Worm (Caenorhabditis elegans) whole organism, L3 larva: ENCODE results near the gene nemp-1.

Experiments
- aly-2 ChIP-seq: fragments of 150-350 bp; optimal IDR thresholded peaks from 2 replicates; lab custom pipeline; 2014; ENCODE audit warnings: missing biosample characterization, missing genetic modification characterization
- ama-1 ChIP-seq: fragments of 150-350 bp; optimal IDR thresholded peaks from 2 replicates; lab custom pipeline; 2018
- ceh-82 ChIP-seq: fragments of 150-350 bp; optimal IDR thresholded peaks from 2 replicates; lab custom pipeline; 2014; ENCODE audit warnings: missing biosample characterization, missing genetic modification characterization
- elt-3 ChIP-seq, 3 experiments: fragments of 150-350 bp in 1 of 3; sonication (generic microtip) in 2 of 3; optimal IDR thresholded peaks; 2 replicates in 2 of 3; 4 replicates in 1 of 3; lab custom pipeline; 2014 to 2017; ENCODE audit warnings: missing biosample characterization in 3 of 3, missing genetic modification characterization in 3 of 3
- fos-1 ChIP-seq: fragments of 150-350 bp; optimal IDR thresholded peaks from 2 replicates; lab custom pipeline; 2014; ENCODE audit warnings: missing biosample characterization, missing genetic modification characterization
- lsy-12 ChIP-seq: sonication (generic microtip); optimal IDR thresholded peaks from 2 replicates; lab custom pipeline; 2016; ENCODE audit warnings: mild to moderate bottlenecking, missing genetic modification characterization, missing compliant biosample characterization
- nhr-11 ChIP-seq: fragments of 150-350 bp; optimal IDR thresholded peaks from 2 replicates; lab custom pipeline; 2014; ENCODE audit warnings: missing biosample characterization, missing genetic modification characterization
- nhr-76 ChIP-seq: fragments of 150-350 bp; sonication (generic microtip); optimal IDR thresholded peaks from 5 replicates; lab custom pipeline; 2014; ENCODE audit warnings: missing biosample characterization, missing genetic modification characterization
- pqm-1 ChIP-seq: fragments of 150-350 bp; optimal IDR thresholded peaks from 2 replicates; lab custom pipeline; 2017; ENCODE audit warnings: missing biosample characterization, missing genetic modification characterization, inconsistent platforms
- sea-2 ChIP-seq: fragments of 150-350 bp; sonication (generic microtip); optimal IDR thresholded peaks from 4 replicates; lab custom pipeline; 2014; ENCODE audit warnings: missing biosample characterization, missing genetic modification reagents, missing genetic modification characterization
- snpc-4 ChIP-seq: fragments of 150-350 bp; optimal IDR thresholded peaks from 2 replicates; lab custom pipeline; 2014; ENCODE audit warnings: missing biosample characterization, missing genetic modification characterization
- unc-62 ChIP-seq: fragments of 150-350 bp; sonication (generic microtip); optimal IDR thresholded peaks from 4 replicates; lab custom pipeline; 2014; ENCODE audit warnings: missing biosample characterization, missing genetic modification reagents, missing genetic modification characterization
- ztf-11 ChIP-seq: fragments of 150-350 bp; optimal IDR thresholded peaks from 2 replicates; lab custom pipeline; 2014; ENCODE audit warnings: missing biosample characterization, missing genetic modification characterization

DNA sequence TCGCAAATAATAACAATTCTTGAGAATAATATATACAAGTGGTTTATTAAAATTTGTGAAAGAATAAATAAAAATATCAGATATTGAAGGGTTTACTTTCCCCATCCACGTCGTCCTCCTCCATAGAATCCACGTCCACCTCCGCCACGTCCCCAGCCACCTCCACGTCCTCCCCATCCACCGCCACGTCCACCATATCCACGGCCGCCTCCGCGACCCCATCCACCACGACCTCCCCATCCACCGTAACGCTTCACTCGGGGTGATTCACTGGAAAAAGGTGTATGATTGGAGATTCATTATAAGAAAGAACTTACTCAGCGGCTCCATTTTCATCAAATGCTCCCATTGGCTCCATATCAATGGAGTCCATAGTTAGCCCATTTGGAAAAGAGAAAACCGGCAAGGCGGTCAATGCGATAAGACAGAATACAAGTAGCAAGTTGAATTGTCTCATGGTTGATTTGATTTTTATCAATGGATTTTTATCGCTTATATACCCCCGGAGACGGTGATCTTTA is 14.0 kb downstream of the nemp-1 start, which contains the start of gene nlp-32:
- TF ChIP-seq sea-2 (no peak), unc-62 (GFP tag; lab: Kevin White, UChicago) (no peak), elt-3 (tag; optimal IDR thresholded peaks at IDR 0.05; lab: Kevin White, UChicago) (no peak), aly-2 (tag; lab: Kevin White, UChicago) (no peak), nhr-11 (tag; lab: Kevin White, UChicago) (no peak), ztf-11 (tag; lab: Kevin White, UChicago) (no peak), lsy-12 (tag; lab: Kevin White, UChicago) (no peak), nhr-76 (no peak), snpc-4 (no peak), fos-1 (tag; lab: Kevin White, UChicago) (no peak), ceh-82 (tag; lab: Kevin White, UChicago) (no peak), pqm-1 (no peak), ama-1 (no peak)
